Fruit fly (Drosophila melanogaster): ENCODE measurements around the gene Taf13.

Taf13 gene

dm6 chr2L:20082965-20083855, 10.4 kb downstream of the Taf13 start:
- TF ChIP-seq HLH54F (GFP tag; optimal IDR thresholded peaks at IDR 0.05) (no peak), CG12104 (GFP tag; optimal IDR thresholded peaks at IDR 0.05) (no peak), al (GFP tag; IDR thresholded peaks at IDR 0.05) (no peak), Pdp1 (GFP tag; optimal IDR thresholded peaks at IDR 0.05) (peak in 1 of 2 experiments; percentile 85), Jarid2 (GFP tag; optimal IDR thresholded peaks at IDR 0.05) (no peak), CG1792 (GFP tag; optimal IDR thresholded peaks at IDR 0.05) (no peak), CG10267 (tag; optimal IDR thresholded peaks at IDR 0.05) (no peak), HLHmδ (GFP tag; optimal IDR thresholded peaks at IDR 0.05) (no peak), CG2129 (GFP tag; IDR thresholded peaks at IDR 0.05; ENCODE audit: partially characterized antibody) (no peak), CG12744 (GFP tag; optimal IDR thresholded peaks at IDR 0.05) (no peak), gce (GFP tag; IDR thresholded peaks at IDR 0.05) (no peak), PHDP (tag; optimal IDR thresholded peaks at IDR 0.05) (no peak), CG10654 (GFP tag; optimal IDR thresholded peaks at IDR 0.05) (no peak), Mes4 (GFP tag; optimal IDR thresholded peaks at IDR 0.05) (no peak), CG34422 (GFP tag; IDR thresholded peaks at IDR 0.05) (no peak), sens (GFP tag) (peak; percentile 71), ac (GFP tag; optimal IDR thresholded peaks at IDR 0.05) (no peak), HmgD (GFP tag; optimal IDR thresholded peaks at IDR 0.05) (no peak), CHES-1-like (GFP tag; optimal IDR thresholded peaks at IDR 0.05) (no peak), Elba2 (GFP tag; optimal IDR thresholded peaks at IDR 0.05) (no peak), Drgx (GFP tag; IDR thresholded peaks at IDR 0.05) (peak; percentile 43; the same call in 1 of the 2 replicates), cwo (GFP tag; optimal IDR thresholded peaks at IDR 0.05) (no peak), ci (GFP tag; IDR thresholded peaks at IDR 0.05) (no peak; the same call in 2 of the 3 replicates), CG14860 (GFP tag; IDR thresholded peaks at IDR 0.05; ENCODE audit: partially characterized antibody) (no peak), CG6654 (GFP tag; optimal IDR thresholded peaks at IDR 0.05) (no peak), CG1647 (GFP tag; optimal IDR thresholded peaks at IDR 0.05) (no peak), CG8944 (GFP tag; optimal IDR thresholded peaks at IDR 0.05) (no peak), mld (GFP tag; IDR thresholded peaks at IDR 0.05; ENCODE audit: partially characterized antibody) (no peak), Fer1 (GFP tag; optimal IDR thresholded peaks at IDR 0.05) (no peak), Xbp1 (GFP tag; optimal IDR thresholded peaks at IDR 0.05) (no peak), nau (GFP tag; optimal IDR thresholded peaks at IDR 0.05) (no peak), nom (GFP tag; optimal IDR thresholded peaks at IDR 0.05) (no peak), Tbp (GFP tag; optimal IDR thresholded peaks at IDR 0.05) (no peak), ewg (GFP tag; optimal IDR thresholded peaks at IDR 0.05) (no peak), D (optimal IDR thresholded peaks at IDR 0.05) (no peak), D (GFP tag; optimal IDR thresholded peaks at IDR 0.05) (no peak), NC2α (GFP tag; optimal IDR thresholded peaks at IDR 0.05) (no peak), CG16779 (GFP tag; IDR thresholded peaks at IDR 0.05) (no peak), sens-2 (GFP tag; IDR thresholded peaks at IDR 0.05) (no peak), B-H2 (GFP tag; optimal IDR thresholded peaks at IDR 0.05) (no peak), kni (GFP tag; optimal IDR thresholded peaks at IDR 0.05) (no peak), CG13624 (GFP tag; optimal IDR thresholded peaks at IDR 0.05) (no peak), CG18764 (GFP tag; optimal IDR thresholded peaks at IDR 0.05) (no peak), HHEX (GFP tag; optimal IDR thresholded peaks at IDR 0.05) (peak; percentile 33), Xrp1 (GFP tag; IDR thresholded peaks at IDR 0.05) (peak; percentile 44; the same call in 1 of the 2 replicates), HLH4C (GFP tag; IDR thresholded peaks at IDR 0.05; ENCODE audit: partially characterized antibody) (no peak), bowl (GFP tag; IDR thresholded peaks at IDR 0.05) (no peak), trh (GFP tag; optimal IDR thresholded peaks at IDR 0.05) (no peak), Ptx1 (GFP tag; IDR thresholded peaks at IDR 0.05) (peak; percentile 34; the same call in 1 of the 2 replicates), CG32532 (GFP tag; IDR thresholded peaks at IDR 0.05) (0 out of 2 replicates have a peak, but pooled peaks have one; percentile 15)
